Fruit fly (Drosophila melanogaster): ENCODE data around the gene CG15880.

- no peak for TF ChIP-seq pan (optimal IDR thresholded peaks at IDR 0.05)
- no peak for TF ChIP-seq dsf (GFP tag; optimal IDR thresholded peaks at IDR 0.05; ENCODE audit: borderline replicate concordance)
- peak; percentile 57 for TF ChIP-seq psq (GFP tag; optimal IDR thresholded peaks at IDR 0.05)
- peak; percentile 97 for TF ChIP-seq Myc (optimal IDR thresholded peaks at IDR 0.05)
- TF ChIP-seq sage (GFP tag; optimal IDR thresholded peaks at IDR 0.05): no peak
- TF ChIP-seq N (GFP tag; optimal IDR thresholded peaks at IDR 0.05): no peak
- peak in 1 of 2 experiments; percentile 81 for TF ChIP-seq foxo (GFP tag; optimal IDR thresholded peaks at IDR 0.05)
These were observed 1.7 kb upstream of the CG15880 start, which contains the start of the genes PGAP2 and Clp for dm6 chr2L:819315-820032.

All from whole organism, wandering third instar larva.